Worm (Caenorhabditis elegans): Measurements from ENCODE around the gene acr-23.

- TF ChIP-seq nhr-12 (tag; optimal IDR thresholded peaks at IDR 0.05) (no peak), ham-2 (GFP tag; optimal IDR thresholded peaks at IDR 0.05) (no peak), lsy-2 (tag; optimal IDR thresholded peaks at IDR 0.05) (no peak), nhr-76 (tag; optimal IDR thresholded peaks at IDR 0.05) (no peak), ztf-11 (tag; optimal IDR thresholded peaks at IDR 0.05) (no peak), mab-5 (tag; optimal IDR thresholded peaks at IDR 0.05) (no peak), pha-4 (tag; optimal IDR thresholded peaks at IDR 0.05) (no peak), mep-1 (tag; optimal IDR thresholded peaks at IDR 0.05) (no peak), tbx-8 (GFP tag; optimal IDR thresholded peaks at IDR 0.05) (no peak)
These were observed 39.1 kb upstream of the acr-23 start for ce11 chrV:3698497-3698896.

Data from whole organism, mixed stage, embryonic.